Fruit fly (Drosophila melanogaster) whole organism, embryonic: ENCODE results near the gene CG42487.

Experiments
- B-H2 ChIP-seq: fragments of 200-800 bp; sonication (Bioruptor generic); optimal IDR thresholded peaks from 2 replicates; lab custom pipeline; 2018; ENCODE audit warnings: missing biosample characterization, mild to moderate bottlenecking, missing genetic modification characterization
- Bgb ChIP-seq: fragments of 200-800 bp; sonication (Bioruptor generic); IDR thresholded peaks from 2 replicates; pipeline ENCODE4 v1.3.6; 2022; ENCODE audit warnings: missing biosample characterization, missing genetic modification characterization; ENCODE audit not compliant: partially characterized antibody
- BtbVII ChIP-seq: fragments of 200-800 bp; sonication (Bioruptor generic); optimal IDR thresholded peaks from 3 replicates; lab custom pipeline; 2017; ENCODE audit warnings: missing biosample characterization, mild to moderate bottlenecking, missing genetic modification characterization
- CG10274 ChIP-seq: fragments of 200-800 bp; sonication (Bioruptor generic); optimal IDR thresholded peaks from 3 replicates; lab custom pipeline; 2017; ENCODE audit warnings: missing biosample characterization, mild to moderate bottlenecking, missing genetic modification characterization
- CG10462 ChIP-seq: fragments of 200-800 bp; sonication (Bioruptor generic); optimal IDR thresholded peaks from 2 replicates; lab custom pipeline; 2016; ENCODE audit warnings: missing biosample characterization, missing genetic modification characterization
- CG14050 ChIP-seq: fragments of 200-800 bp; sonication (Bioruptor generic); IDR thresholded peaks from 3 replicates; pipeline ENCODE4 v1.3.6; 2022; ENCODE audit warnings: missing biosample characterization, missing genetic modification characterization
- CG17359 ChIP-seq: fragments of 200-800 bp; sonication (Bioruptor generic); optimal IDR thresholded peaks from 3 replicates; lab custom pipeline; 2018; ENCODE audit warnings: missing biosample characterization, mild to moderate bottlenecking, missing genetic modification characterization, moderate library complexity
- CG1792 ChIP-seq: fragments of 200-800 bp; sonication (Bioruptor generic); optimal IDR thresholded peaks from 2 replicates; lab custom pipeline; 2016; ENCODE audit warnings: missing biosample characterization, missing genetic modification characterization
- CG18262 ChIP-seq: fragments of 200-800 bp; optimal IDR thresholded peaks from 3 replicates; lab custom pipeline; 2019; ENCODE audit warnings: missing biosample characterization, mild to moderate bottlenecking, missing genetic modification characterization, moderate library complexity
- CG2120 ChIP-seq: fragments of 200-800 bp; sonication (Bioruptor generic); optimal IDR thresholded peaks from 3 replicates; lab custom pipeline; 2016; ENCODE audit warnings: missing biosample characterization, missing genetic modification characterization
- CG2199 ChIP-seq: fragments of 200-800 bp; sonication (Bioruptor generic); IDR thresholded peaks from 3 replicates; pipeline ENCODE4 v1.3.6; 2022; ENCODE audit warnings: missing biosample characterization, missing genetic modification characterization
- CG2678 ChIP-seq: fragments of 200-800 bp; sonication (Bioruptor generic); optimal IDR thresholded peaks from 3 replicates; lab custom pipeline; 2019; ENCODE audit warnings: missing biosample characterization, mild to moderate bottlenecking, missing genetic modification characterization, moderate library complexity
- CG30403 ChIP-seq: fragments of 200-800 bp; sonication (Bioruptor generic); optimal IDR thresholded peaks from 3 replicates; lab custom pipeline; 2016; ENCODE audit warnings: missing biosample characterization, missing genetic modification characterization
- CG32767 ChIP-seq: fragments of 200-800 bp; sonication (Bioruptor generic); IDR thresholded peaks from 2 replicates; pipeline ENCODE4 v1.3.6; 2022; ENCODE audit warnings: missing biosample characterization, missing genetic modification characterization
- CG34224 ChIP-seq: fragments of 200-800 bp; sonication (Bioruptor generic); IDR thresholded peaks from 3 replicates; pipeline ENCODE4 v1.3.6; 2022; ENCODE audit warnings: missing biosample characterization, missing genetic modification characterization; ENCODE audit not compliant: partially characterized antibody
- CG3726 ChIP-seq: fragments of 200-800 bp; sonication (Bioruptor generic); IDR thresholded peaks from 3 replicates; pipeline ENCODE4, ENCODE4 v1.3.6; 2022; ENCODE audit warnings: missing biosample characterization, missing genetic modification characterization
- CG6765 ChIP-seq: fragments of 200-800 bp; sonication (Bioruptor generic); optimal IDR thresholded peaks from 3 replicates; lab custom pipeline; 2017; ENCODE audit warnings: missing biosample characterization, mild to moderate bottlenecking, missing genetic modification characterization
- CG7745 ChIP-seq: fragments of 200-800 bp; sonication (Bioruptor generic); optimal IDR thresholded peaks from 2 replicates; lab custom pipeline; 2018; ENCODE audit warnings: missing biosample characterization, mild to moderate bottlenecking, missing genetic modification characterization, moderate library complexity
- CG9797 ChIP-seq: fragments of 200-800 bp; sonication (Bioruptor generic); optimal IDR thresholded peaks from 3 replicates; lab custom pipeline; 2018; ENCODE audit warnings: missing biosample characterization, mild to moderate bottlenecking, missing genetic modification characterization
- CkIIα-i1 ChIP-seq: fragments of 200-800 bp; sonication (Bioruptor generic); IDR thresholded peaks from 2 replicates; pipeline ENCODE4 v1.3.6; 2022; ENCODE audit warnings: missing biosample characterization, missing genetic modification characterization
- Dad ChIP-seq: fragments of 200-800 bp; sonication (Bioruptor generic); optimal IDR thresholded peaks from 3 replicates; lab custom pipeline; 2016; ENCODE audit warnings: missing biosample characterization, missing genetic modification characterization
- Dbx ChIP-seq: fragments of 200-800 bp; sonication (Bioruptor generic); IDR thresholded peaks from 3 replicates; pipeline ENCODE4 v1.3.6; 2022; ENCODE audit warnings: missing biosample characterization, missing genetic modification characterization
- Doc3 ChIP-seq: fragments of 200-800 bp; sonication (Bioruptor generic); IDR thresholded peaks from 3 replicates; pipeline ENCODE4 v1.3.6; 2022; ENCODE audit warnings: missing biosample characterization, missing genetic modification characterization; ENCODE audit not compliant: partially characterized antibody
- Elba2 ChIP-seq: fragments of 200-800 bp; sonication (Bioruptor generic); optimal IDR thresholded peaks from 3 replicates; lab custom pipeline; 2016; ENCODE audit warnings: missing biosample characterization, missing genetic modification characterization
- NC2α ChIP-seq: fragments of 200-800 bp; sonication (Bioruptor generic); optimal IDR thresholded peaks from 2 replicates; lab custom pipeline; 2016; ENCODE audit warnings: missing biosample characterization, missing genetic modification characterization
- Nf-YB ChIP-seq: fragments of 200-800 bp; sonication (Bioruptor generic); optimal IDR thresholded peaks from 3 replicates; lab custom pipeline; 2019; ENCODE audit warnings: missing biosample characterization, mild to moderate bottlenecking, missing genetic modification characterization, moderate library complexity
- Optix ChIP-seq: fragments of 200-800 bp; sonication (Bioruptor generic); IDR thresholded peaks from 3 replicates; pipeline ENCODE4 v1.3.6; 2022; ENCODE audit warnings: missing biosample characterization, missing genetic modification characterization
- Tbp ChIP-seq: fragments of >200 bp; optimal IDR thresholded peaks from 2 replicates; lab custom pipeline; 2018; ENCODE audit warnings: missing biosample characterization, missing genetic modification characterization
- bab2 ChIP-seq: fragments of 200-800 bp; sonication (Bioruptor generic); optimal IDR thresholded peaks from 2 replicates; lab custom pipeline; 2016; ENCODE audit warnings: missing biosample characterization, missing genetic modification characterization
- dan ChIP-seq: fragments of 200-800 bp; sonication (Bioruptor generic); IDR thresholded peaks from 2 replicates; pipeline ENCODE4 v1.3.6; 2022; ENCODE audit warnings: missing biosample characterization, missing genetic modification characterization
- dm ChIP-seq: fragments of 200-800 bp; sonication (Bioruptor generic); optimal IDR thresholded peaks from 3 replicates; lab custom pipeline; 2016; ENCODE audit warnings: missing biosample characterization, missing genetic modification characterization
- dysf ChIP-seq: fragments of 200-800 bp; sonication (Bioruptor generic); IDR thresholded peaks from 3 replicates; pipeline ENCODE4 v1.3.6; 2022; ENCODE audit warnings: missing biosample characterization, missing genetic modification characterization
- en ChIP-seq: fragments of 200-800 bp; sonication (Bioruptor generic); optimal IDR thresholded peaks from 2 replicates; lab custom pipeline; 2016; ENCODE audit warnings: missing biosample characterization, missing genetic modification characterization
- gfzf ChIP-seq: fragments of 200-800 bp; sonication (Bioruptor generic); optimal IDR thresholded peaks from 2 replicates; lab custom pipeline; 2016; ENCODE audit warnings: missing biosample characterization, mild to moderate bottlenecking, missing genetic modification characterization, moderate library complexity
- insv ChIP-seq, 2 experiments: fragments of 200-800 bp; sonication (Bioruptor generic); optimal IDR thresholded peaks; 3 replicates each; lab custom pipeline; 2016 to 2018; ENCODE audit warnings: missing biosample characterization in 2 of 2, missing genetic modification characterization in 2 of 2
- lmd ChIP-seq: fragments of 200-800 bp; sonication (Bioruptor generic); IDR thresholded peaks from 2 replicates; pipeline ENCODE4 v1.3.6; 2022; ENCODE audit warnings: missing biosample characterization, missing genetic modification characterization
- maf-S ChIP-seq: fragments of 200-800 bp; sonication (Bioruptor generic); optimal IDR thresholded peaks from 2 replicates; lab custom pipeline; 2016; ENCODE audit warnings: missing biosample characterization, missing genetic modification characterization
- mam ChIP-seq: fragments of 200-800 bp; sonication (Bioruptor generic); optimal IDR thresholded peaks from 3 replicates; lab custom pipeline; 2016; ENCODE audit warnings: missing biosample characterization, missing genetic modification characterization
- oc ChIP-seq: fragments of 200-800 bp; sonication (Bioruptor generic); optimal IDR thresholded peaks from 2 replicates; lab custom pipeline; 2018; ENCODE audit warnings: missing biosample characterization, mild to moderate bottlenecking, missing genetic modification characterization, moderate library complexity
- pros ChIP-seq: fragments of 200-800 bp; sonication (Bioruptor generic); optimal IDR thresholded peaks from 3 replicates; lab custom pipeline; 2019; ENCODE audit warnings: missing biosample characterization, mild to moderate bottlenecking, missing genetic modification characterization, moderate library complexity
- pum ChIP-seq: fragments of 200-800 bp; sonication (Bioruptor generic); optimal IDR thresholded peaks from 2 replicates; lab custom pipeline; 2016; ENCODE audit warnings: missing biosample characterization, missing genetic modification characterization
- repo ChIP-seq: fragments of 200-800 bp; sonication (Bioruptor generic); optimal IDR thresholded peaks from 2 replicates; lab custom pipeline; 2016; ENCODE audit warnings: missing biosample characterization, missing genetic modification characterization
- rib ChIP-seq: fragments of 200-800 bp; sonication (Bioruptor generic); IDR thresholded peaks from 2 replicates; pipeline ENCODE4 v1.3.6; 2022; ENCODE audit warnings: missing biosample characterization, missing genetic modification characterization
- row ChIP-seq: fragments of 200-800 bp; sonication (Bioruptor generic); IDR thresholded peaks from 3 replicates; pipeline ENCODE4 v1.3.6; 2022; ENCODE audit warnings: missing biosample characterization, missing genetic modification characterization
- sd ChIP-seq: fragments of 200-800 bp; sonication (Bioruptor generic); optimal IDR thresholded peaks from 3 replicates; lab custom pipeline; 2018; ENCODE audit warnings: missing biosample characterization, mild to moderate bottlenecking, missing genetic modification characterization, moderate library complexity
- seq ChIP-seq: fragments of 200-800 bp; sonication (Bioruptor generic); IDR thresholded peaks from 2 replicates; pipeline ENCODE4 v1.3.6; 2022; ENCODE audit warnings: missing biosample characterization, missing genetic modification characterization
- sr ChIP-seq: fragments of 200-800 bp; sonication (Bioruptor generic); IDR thresholded peaks from 3 replicates; pipeline ENCODE4 v1.3.6; 2022; ENCODE audit warnings: missing biosample characterization, missing genetic modification characterization
- tna ChIP-seq: fragments of 200-800 bp; sonication (Bioruptor generic); IDR thresholded peaks from 2 replicates; pipeline ENCODE4 v1.3.6; 2022; ENCODE audit warnings: missing biosample characterization, missing genetic modification characterization; ENCODE audit not compliant: partially characterized antibody
- twi ChIP-seq: fragments of 200-800 bp; optimal IDR thresholded peaks from 2 replicates; lab custom pipeline; 2019; ENCODE audit warnings: missing biosample characterization, mild to moderate bottlenecking, missing genetic modification characterization, moderate library complexity
- wor ChIP-seq: fragments of 200-800 bp; sonication (Bioruptor generic); IDR thresholded peaks from 2 replicates; pipeline ENCODE4 v1.3.6; 2022; ENCODE audit warnings: missing biosample characterization, missing genetic modification characterization

The CG42487 gene

dm6 chr3R:27916355-27917019 is 42.6 kb downstream of the CG42487 start, which contains the start of the genes CG5003 and mRpS22 (continued):
- TF ChIP-seq dan (no peak), CG3726 (GFP tag; lab: Robert Waterston, UW) (no peak), row (GFP tag; lab: Robert Waterston, UW) (peak; percentile 83), B-H2 (GFP tag; lab: Kevin White, UChicago) (peak; percentile 51), seq (GFP tag; lab: Robert Waterston, UW) (no peak), BtbVII (peak; percentile 47), CG9797 (peak; percentile 62), sd (tag; lab: Kevin White, UChicago) (no peak), wor (GFP tag; lab: Robert Waterston, UW) (peak; percentile 18; the same call in 1 of the 2 replicates), oc (no peak), pros (GFP tag; lab: Kevin White, UChicago) (no peak), lmd (peak; percentile 24; the same call in 1 of the 2 replicates), CG10462 (GFP tag; lab: Kevin White, UChicago) (peak; percentile 41), CkIIα-i1 (GFP tag; lab: Robert Waterston, UW) (no peak), CG2199 (no peak), CG18262 (tag; lab: Kevin White, UChicago) (peak; percentile 69), rib (GFP tag; lab: Robert Waterston, UW) (peak; percentile 20; the same call in 1 of the 2 replicates), Doc3 (GFP tag; lab: Robert Waterston, UW) (no peak), Bgb (GFP tag; lab: Robert Waterston, UW) (0 out of 2 replicates have a peak, but pooled peaks have one; percentile 37), dm (GFP tag; lab: Kevin White, UChicago) (peak; percentile 12), CG34224 (GFP tag; lab: Robert Waterston, UW) (peak; percentile 6; the same call in 1 of the 3 replicates), CG10274 (GFP tag; lab: Kevin White, UChicago) (no peak), CG14050 (GFP tag; lab: Robert Waterston, UW) (no peak), CG1792 (no peak), CG2120 (GFP tag; lab: Kevin White, UChicago) (peak; percentile 59), CG2678 (peak; percentile 78), repo (GFP tag; lab: Kevin White, UChicago) (no peak), insv (GFP tag; optimal IDR thresholded peaks at IDR 0.05; lab: Kevin White, UChicago) (peak in 1 of 2 experiments; percentile 22), Dbx (peak; percentile 17; the same call in 2 of the 3 replicates), CG32767 (GFP tag; lab: Robert Waterston, UW) (no peak), sr (no peak), bab2 (GFP tag; lab: Kevin White, UChicago) (peak; percentile 1), NC2α (GFP tag; lab: Kevin White, UChicago) (peak; percentile 27), Nf-YB (GFP tag; lab: Kevin White, UChicago) (peak; percentile 42), Dad (GFP tag; lab: Kevin White, UChicago) (no peak), Tbp (GFP tag; lab: Kevin White, UChicago) (no peak), CG6765 (GFP tag; lab: Kevin White, UChicago) (no peak), pum (GFP tag; lab: Kevin White, UChicago) (peak; percentile 22), mam (GFP tag; lab: Kevin White, UChicago) (no peak), CG17359 (tag; lab: Kevin White, UChicago) (peak; percentile 23), dysf (GFP tag; lab: Robert Waterston, UW) (peak; percentile 21; the same call in 1 of the 3 replicates), Optix (GFP tag; lab: Robert Waterston, UW) (no peak), tna (GFP tag; lab: Robert Waterston, UW) (peak; percentile 34; the same call in 1 of the 2 replicates), gfzf (peak; percentile 67), Elba2 (peak; percentile 66), twi (tag; lab: Kevin White, UChicago) (peak; percentile 39), CG7745 (tag; lab: Kevin White, UChicago) (no peak), CG30403 (GFP tag; lab: Kevin White, UChicago) (peak; percentile 86), en (GFP tag; lab: Kevin White, UChicago) (no peak), maf-S (GFP tag; lab: Kevin White, UChicago) (no peak)
